Worm (Caenorhabditis elegans): Measurements from ENCODE around the gene pup-2.

DNA sequence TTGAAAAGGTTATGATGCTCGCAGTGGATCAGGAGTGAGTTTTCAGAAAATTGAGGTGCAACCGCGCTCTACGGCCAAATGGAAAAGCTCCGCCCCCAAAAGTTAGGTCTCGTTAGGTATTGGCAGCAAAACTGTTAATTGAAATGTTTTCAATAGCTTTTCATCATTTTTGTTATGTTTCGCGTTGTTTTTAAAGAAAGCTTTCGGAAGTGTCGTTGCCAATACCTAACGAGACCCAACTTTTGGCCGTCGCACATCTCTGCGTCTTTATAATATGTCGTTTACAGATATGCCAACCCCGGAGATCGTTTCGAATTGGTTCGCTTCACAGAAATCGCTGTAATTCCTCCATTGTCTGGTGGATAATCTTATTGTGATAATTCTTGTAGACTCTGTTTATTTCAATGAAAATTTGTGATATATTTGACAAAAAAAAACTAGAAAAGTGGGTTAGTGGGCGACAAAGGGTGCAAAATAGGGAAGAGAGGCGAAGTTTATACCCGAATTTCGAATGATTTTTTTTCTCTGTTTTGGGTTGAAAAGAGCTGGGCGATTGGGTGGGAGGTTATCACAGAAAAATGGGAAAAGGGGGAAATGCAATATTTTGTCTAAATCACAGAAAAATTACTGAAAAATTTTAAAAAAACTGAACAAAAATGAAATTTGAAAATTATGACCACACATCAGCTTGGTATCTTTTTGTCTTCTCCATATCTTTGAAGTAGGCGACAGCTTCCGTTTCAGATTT, 10.8 kb downstream of the pup-2 start:
- no peak for TF ChIP-seq dao-5 (tag; optimal IDR thresholded peaks at IDR 0.05)
- TF ChIP-seq him-1 (tag; optimal IDR thresholded peaks at IDR 0.05), result no peak
